Worm (Caenorhabditis elegans) whole organism, L2 larva: Measurements from ENCODE around the gene srbc-45.
A peak's percentile ranks its signal among the peaks of the same experiment; 100 is the strongest.

Experiments
- crh-2 ChIP-seq: sonication (generic microtip); optimal IDR thresholded peaks from 2 replicates; lab custom pipeline; 2017; ENCODE audit warnings: missing biosample characterization, missing genetic modification characterization
- dmd-4 ChIP-seq: sonication (generic microtip); optimal IDR thresholded peaks from 2 replicates; lab custom pipeline; 2017; ENCODE audit warnings: missing biosample characterization, missing genetic modification characterization
- elt-3 ChIP-seq: sonication (generic microtip); optimal IDR thresholded peaks from 2 replicates; lab custom pipeline; 2017; ENCODE audit warnings: missing biosample characterization, missing genetic modification characterization
- fos-1 ChIP-seq: fragments of 150-350 bp; optimal IDR thresholded peaks from 2 replicates; lab custom pipeline; 2014; ENCODE audit warnings: missing biosample characterization, missing genetic modification characterization
- snpc-4 ChIP-seq: fragments of 150-350 bp; optimal IDR thresholded peaks from 2 replicates; lab custom pipeline; 2014; ENCODE audit warnings: missing biosample characterization, missing genetic modification characterization

The srbc-45 gene

DNA sequence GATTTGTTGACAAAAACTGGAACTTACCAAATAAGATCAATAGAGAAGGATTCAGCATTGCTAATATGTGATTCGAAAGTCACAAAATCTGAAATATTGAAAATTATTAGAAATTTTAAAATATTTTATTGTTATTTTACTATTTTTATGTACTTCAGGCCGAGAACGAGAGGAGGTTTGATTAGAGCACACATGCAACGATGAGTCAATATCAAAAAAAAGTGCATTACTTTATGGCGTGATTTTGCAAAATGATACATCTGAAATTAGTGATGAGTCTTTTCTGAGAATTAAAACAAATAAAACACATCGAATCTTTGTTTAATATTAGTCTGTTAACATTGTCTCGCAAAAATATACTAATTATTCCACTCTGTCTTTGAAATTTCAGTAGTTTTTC, 41.4 kb downstream of the srbc-45 start:
- TF ChIP-seq fos-1 (tag; lab: Kevin White, UChicago) (peak; percentile 65), elt-3 (no peak)
- TF ChIP-seq, all 48 proteins: peak for 1

DNA sequence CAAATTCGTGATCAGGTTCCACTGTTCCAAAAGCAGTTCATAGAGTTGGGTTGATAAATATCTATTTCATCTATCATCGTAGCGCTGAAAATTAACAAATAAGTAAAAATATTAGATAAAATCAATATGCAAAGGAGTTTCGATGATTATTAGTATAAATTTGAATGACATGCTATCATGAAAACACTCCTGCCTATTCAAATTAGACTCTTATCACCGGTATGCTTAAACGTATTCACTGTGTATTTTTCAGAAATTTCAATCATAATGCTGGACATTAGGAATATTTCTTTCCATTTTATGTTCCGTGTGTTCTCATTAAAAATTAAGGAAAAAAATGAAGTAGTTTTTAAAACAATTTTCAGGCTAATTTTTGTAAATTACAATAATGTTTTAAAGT, 41.9 kb downstream of the srbc-45 start, which contains the start of gene C44H9.6:
TSS of gene C44H9.6 (minus strand) at position 101 of the 400 bp plus-strand sequence.
- TF ChIP-seq crh-2 (tag; lab: Kevin White, UChicago) (no peak), fos-1 (tag; lab: Kevin White, UChicago) (peak; percentile 16)
- TF ChIP-seq, all 48 proteins: peak for 1

DNA sequence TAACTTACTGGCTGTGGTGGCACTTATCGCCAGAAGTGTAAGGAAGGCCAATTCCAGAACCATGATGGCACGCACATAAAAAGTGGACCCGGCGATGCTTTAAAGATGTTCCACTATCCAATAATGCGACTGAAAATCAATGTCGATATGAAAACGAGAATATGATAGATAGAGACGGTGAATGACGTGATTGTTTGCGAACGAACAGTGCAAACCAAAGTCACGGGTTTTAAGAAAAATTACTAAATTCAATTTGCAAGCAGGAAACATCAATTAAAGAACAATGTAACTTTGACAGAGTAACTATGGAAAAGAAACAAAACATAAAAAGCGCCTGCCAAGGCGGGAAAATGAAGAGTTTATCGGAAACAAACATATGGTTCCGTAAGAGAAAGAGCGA, 46.4 kb downstream of the srbc-45 start, which contains the start of gene C44H9.5:
TSS of gene C44H9.5 (minus strand) at position 129 of the 400 bp plus-strand sequence.
- TF ChIP-seq fos-1 (tag; lab: Kevin White, UChicago): peak; percentile 8
- no peak for TF ChIP-seq dmd-4 (tag; lab: Kevin White, UChicago)

DNA sequence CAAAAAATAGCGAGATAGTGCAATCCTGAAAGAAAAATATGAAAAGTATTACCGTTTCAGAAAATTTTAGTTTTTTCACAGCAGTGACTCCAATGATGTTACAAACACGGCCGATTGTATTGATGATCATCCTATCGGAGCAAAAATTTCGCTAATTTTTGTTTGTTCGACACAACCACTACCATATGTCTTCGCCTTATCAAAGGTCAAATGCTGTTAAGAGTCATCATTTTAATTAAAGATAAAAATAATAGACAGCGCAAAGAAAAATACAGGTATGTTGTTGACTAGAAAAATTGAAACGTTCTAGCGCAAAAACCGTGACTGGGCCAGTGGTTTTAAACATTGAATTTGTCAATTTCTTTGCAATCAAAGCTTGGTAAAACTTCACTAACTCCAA, 49.0 kb downstream of the srbc-45 start:
- TF ChIP-seq fos-1 (tag; lab: Kevin White, UChicago) (peak; percentile 8), snpc-4 (tag; lab: Kevin White, UChicago) (no peak)
